Fruit fly (Drosophila melanogaster) whole organism, embryonic: ENCODE measurements around the gene CG42819.

Source experiments
- Adf1 ChIP-seq: fragments of 200-800 bp; sonication (Bioruptor generic); IDR thresholded peaks from 2 replicates; pipeline ENCODE4 v1.3.6; 2022; ENCODE audit warnings: missing biosample characterization, missing genetic modification characterization
- CG10431 ChIP-seq: fragments of 200-800 bp; sonication (Bioruptor generic); optimal IDR thresholded peaks from 3 replicates; lab custom pipeline; 2018; ENCODE audit warnings: missing biosample characterization, mild to moderate bottlenecking, missing genetic modification characterization
- CG10565 ChIP-seq: fragments of 200-800 bp; sonication (Bioruptor generic); optimal IDR thresholded peaks from 3 replicates; lab custom pipeline; 2016; ENCODE audit warnings: missing biosample characterization, mild to moderate bottlenecking, missing genetic modification characterization
- CG10959 ChIP-seq: fragments of 200-800 bp; sonication (Bioruptor generic); IDR thresholded peaks from 2 replicates; pipeline ENCODE4 v1.3.6; 2022; ENCODE audit warnings: missing biosample characterization, missing genetic modification characterization
- CG11247 ChIP-seq: fragments of 200-800 bp; sonication (Bioruptor generic); IDR thresholded peaks from 2 replicates; pipeline ENCODE4 v1.3.6; 2022; ENCODE audit warnings: missing biosample characterization, missing genetic modification characterization
- CG12104 ChIP-seq: fragments of 200-800 bp; sonication (Bioruptor generic); optimal IDR thresholded peaks from 3 replicates; lab custom pipeline; 2016; ENCODE audit warnings: missing biosample characterization, missing genetic modification characterization
- CG12299 ChIP-seq: fragments of 200-800 bp; sonication (Bioruptor generic); optimal IDR thresholded peaks from 2 replicates; lab custom pipeline; 2018; ENCODE audit warnings: missing biosample characterization, mild to moderate bottlenecking, missing genetic modification characterization
- CG13296 ChIP-seq: fragments of 200-800 bp; sonication (Bioruptor generic); optimal IDR thresholded peaks from 3 replicates; lab custom pipeline; 2018; ENCODE audit warnings: missing biosample characterization, mild to moderate bottlenecking, missing genetic modification characterization
- CG13624 ChIP-seq: fragments of 200-800 bp; sonication (Bioruptor generic); optimal IDR thresholded peaks from 2 replicates; lab custom pipeline; 2016; ENCODE audit warnings: missing biosample characterization, missing genetic modification characterization
- CG13775 ChIP-seq: fragments of 200-800 bp; sonication (Bioruptor generic); optimal IDR thresholded peaks from 3 replicates; lab custom pipeline; 2017; ENCODE audit warnings: missing biosample characterization, mild to moderate bottlenecking, missing genetic modification characterization
- CG14441 ChIP-seq: fragments of 200-800 bp; sonication (Bioruptor generic); IDR thresholded peaks from 2 replicates; pipeline ENCODE4 v1.3.6; 2022; ENCODE audit warnings: missing biosample characterization, missing genetic modification characterization
- CG15696 ChIP-seq: fragments of 200-800 bp; sonication (Bioruptor generic); optimal IDR thresholded peaks from 2 replicates; lab custom pipeline; 2019; ENCODE audit warnings: missing biosample characterization, mild to moderate bottlenecking, missing genetic modification characterization, moderate library complexity
- CG1603 ChIP-seq: fragments of 200-800 bp; sonication (Bioruptor generic); optimal IDR thresholded peaks from 2 replicates; lab custom pipeline; 2019; ENCODE audit warnings: missing biosample characterization, mild to moderate bottlenecking, missing genetic modification characterization, moderate library complexity
- CG17385 ChIP-seq: fragments of 200-800 bp; sonication (Bioruptor generic); optimal IDR thresholded peaks from 3 replicates; lab custom pipeline; 2018; ENCODE audit warnings: missing biosample characterization, mild to moderate bottlenecking, missing genetic modification characterization
- CG18599 ChIP-seq: fragments of 200-800 bp; sonication (Bioruptor generic); optimal IDR thresholded peaks from 3 replicates; lab custom pipeline; 2017; ENCODE audit warnings: missing biosample characterization, missing genetic modification characterization, mild to moderate bottlenecking, moderate library complexity, missing genetic modification reagents
- CG2678 ChIP-seq: fragments of 200-800 bp; sonication (Bioruptor generic); optimal IDR thresholded peaks from 3 replicates; lab custom pipeline; 2019; ENCODE audit warnings: missing biosample characterization, mild to moderate bottlenecking, missing genetic modification characterization, moderate library complexity
- CG31441 ChIP-seq: fragments of 200-800 bp; sonication (Bioruptor generic); IDR thresholded peaks from 2 replicates; pipeline ENCODE4 v1.3.6; 2022; ENCODE audit warnings: missing biosample characterization, missing genetic modification characterization
- CG34376 ChIP-seq: fragments of 200-800 bp; sonication (Bioruptor generic); optimal IDR thresholded peaks from 2 replicates; lab custom pipeline; 2018; ENCODE audit warnings: missing biosample characterization, mild to moderate bottlenecking, missing genetic modification characterization
- CG3726 ChIP-seq: fragments of 200-800 bp; sonication (Bioruptor generic); IDR thresholded peaks from 3 replicates; pipeline ENCODE4, ENCODE4 v1.3.6; 2022; ENCODE audit warnings: missing biosample characterization, missing genetic modification characterization
- CG4424 ChIP-seq: fragments of 200-800 bp; sonication (Bioruptor generic); optimal IDR thresholded peaks from 3 replicates; lab custom pipeline; 2016; ENCODE audit warnings: missing biosample characterization, missing genetic modification characterization
- CG5245 ChIP-seq: fragments of 200-800 bp; sonication (Bioruptor generic); optimal IDR thresholded peaks from 3 replicates; lab custom pipeline; 2016; ENCODE audit warnings: missing biosample characterization, missing genetic modification characterization
- CG6854 ChIP-seq: fragments of 200-800 bp; sonication (Bioruptor generic); optimal IDR thresholded peaks from 3 replicates; lab custom pipeline; 2017; ENCODE audit warnings: missing biosample characterization, mild to moderate bottlenecking, missing genetic modification characterization
- Chrac-16 ChIP-seq: fragments of 200-800 bp; sonication (Bioruptor generic); optimal IDR thresholded peaks from 3 replicates; lab custom pipeline; 2016; ENCODE audit warnings: missing biosample characterization, missing genetic modification characterization
- Dad ChIP-seq: fragments of 200-800 bp; sonication (Bioruptor generic); optimal IDR thresholded peaks from 3 replicates; lab custom pipeline; 2016; ENCODE audit warnings: missing biosample characterization, missing genetic modification characterization
- Dip3 ChIP-seq: fragments of 200-800 bp; sonication (Bioruptor generic); optimal IDR thresholded peaks from 3 replicates; lab custom pipeline; 2016; ENCODE audit warnings: missing biosample characterization, missing genetic modification characterization
- H2.0 ChIP-seq: fragments of 200-800 bp; sonication (Bioruptor generic); IDR thresholded peaks from 2 replicates; pipeline ENCODE4 v1.3.6; 2022; ENCODE audit warnings: missing biosample characterization, missing genetic modification characterization
- Lim3 ChIP-seq: fragments of 200-800 bp; sonication (Bioruptor generic); IDR thresholded peaks from 2 replicates; pipeline ENCODE4 v1.3.6; 2022; ENCODE audit warnings: missing biosample characterization, missing genetic modification characterization
- Nf-YC ChIP-seq: fragments of 200-800 bp; optimal IDR thresholded peaks from 3 replicates; lab custom pipeline; 2019; ENCODE audit warnings: missing biosample characterization, mild to moderate bottlenecking, missing genetic modification characterization, moderate library complexity
- Opbp ChIP-seq: fragments of 200-800 bp; sonication (Bioruptor generic); IDR thresholded peaks from 3 replicates; pipeline ENCODE4 v1.3.6; 2022; ENCODE audit warnings: missing biosample characterization, missing genetic modification characterization; ENCODE audit not compliant: partially characterized antibody
- Scr ChIP-seq: fragments of 200-800 bp; sonication (Bioruptor generic); IDR thresholded peaks from 2 replicates; pipeline ENCODE4 v1.3.6; 2022; ENCODE audit warnings: missing biosample characterization, missing genetic modification characterization; ENCODE audit not compliant: partially characterized antibody
- abd-A ChIP-seq: fragments of 200-800 bp; sonication (Bioruptor generic); optimal IDR thresholded peaks from 3 replicates; lab custom pipeline; 2019; ENCODE audit warnings: missing biosample characterization, mild to moderate bottlenecking, missing genetic modification characterization, moderate library complexity
- al ChIP-seq: fragments of 200-800 bp; sonication (Bioruptor generic); IDR thresholded peaks from 2 replicates; pipeline ENCODE4 v1.3.6; 2022; ENCODE audit warnings: missing biosample characterization, missing genetic modification characterization
- ara ChIP-seq: fragments of 200-800 bp; sonication (Bioruptor generic); IDR thresholded peaks from 2 replicates; pipeline ENCODE4 v1.3.6; 2022; ENCODE audit warnings: missing biosample characterization, missing genetic modification characterization
- bowl ChIP-seq: fragments of 200-800 bp; sonication (Bioruptor generic); IDR thresholded peaks from 2 replicates; pipeline ENCODE4 v1.3.6; 2022; ENCODE audit warnings: missing biosample characterization, missing genetic modification characterization
- cad ChIP-seq: fragments of >200 bp; optimal IDR thresholded peaks from 2 replicates; lab custom pipeline; 2017; ENCODE audit warnings: missing biosample characterization, missing genetic modification characterization
- eve ChIP-seq, 2 experiments: fragments of >200 bp; optimal IDR thresholded peaks; 2 replicates each; lab custom pipeline; 2017; ENCODE audit warnings: missing biosample characterization in 2 of 2, missing genetic modification characterization in 2 of 2
- gsb-n ChIP-seq: fragments of 200-800 bp; sonication (Bioruptor generic); optimal IDR thresholded peaks from 3 replicates; lab custom pipeline; 2018; ENCODE audit warnings: missing biosample characterization, mild to moderate bottlenecking, missing genetic modification characterization
- hbn ChIP-seq: fragments of 200-800 bp; sonication (Bioruptor generic); IDR thresholded peaks from 2 replicates; pipeline ENCODE4 v1.3.6; 2022; ENCODE audit warnings: missing biosample characterization, missing genetic modification characterization; ENCODE audit not compliant: partially characterized antibody
- hth ChIP-seq: fragments of >200 bp; optimal IDR thresholded peaks from 2 replicates; lab custom pipeline; 2017; ENCODE audit warnings: inconsistent platforms
- jumu ChIP-seq: fragments of 200-800 bp; sonication (Bioruptor generic); optimal IDR thresholded peaks from 3 replicates; lab custom pipeline; 2016; ENCODE audit warnings: missing biosample characterization, missing genetic modification characterization
- ken ChIP-seq: fragments of 200-800 bp; sonication (Bioruptor generic); IDR thresholded peaks from 3 replicates; pipeline ENCODE4 v1.3.6; 2022; ENCODE audit warnings: missing biosample characterization, missing genetic modification characterization
- knrl ChIP-seq: fragments of 200-800 bp; sonication (Bioruptor generic); IDR thresholded peaks from 3 replicates; pipeline ENCODE4 v1.3.6; 2022; ENCODE audit warnings: missing biosample characterization, missing genetic modification characterization; ENCODE audit not compliant: partially characterized antibody
- nerfin-1 ChIP-seq: fragments of 200-800 bp; sonication (Bioruptor generic); optimal IDR thresholded peaks from 3 replicates; lab custom pipeline; 2019; ENCODE audit warnings: missing biosample characterization, mild to moderate bottlenecking, missing genetic modification characterization, moderate library complexity
- odd ChIP-seq: fragments of 200-800 bp; sonication (Bioruptor generic); optimal IDR thresholded peaks from 2 replicates; lab custom pipeline; 2017; ENCODE audit warnings: missing biosample characterization, mild to moderate bottlenecking, missing genetic modification characterization
- pzg ChIP-seq: fragments of 200-800 bp; sonication (Bioruptor generic); optimal IDR thresholded peaks from 3 replicates; lab custom pipeline; 2018; ENCODE audit warnings: missing biosample characterization, mild to moderate bottlenecking, missing genetic modification characterization, moderate library complexity
- ranshi ChIP-seq: fragments of 200-800 bp; sonication (Bioruptor generic); IDR thresholded peaks from 2 replicates; pipeline ENCODE4 v1.3.6; 2022; ENCODE audit warnings: missing biosample characterization, missing genetic modification characterization
- sens ChIP-seq: fragments of 200-800 bp; sonication (Bioruptor generic); peaks from one replicate; lab custom pipeline; 2016; ENCODE audit warnings: missing biosample characterization, missing genetic modification characterization
- sim ChIP-seq: fragments of 200-800 bp; sonication (Bioruptor generic); IDR thresholded peaks from 2 replicates; pipeline ENCODE4 v1.3.6; 2022; ENCODE audit warnings: missing biosample characterization, missing genetic modification characterization
- slp2 ChIP-seq: fragments of 200-800 bp; sonication (Bioruptor generic); optimal IDR thresholded peaks from 2 replicates; lab custom pipeline; 2016; ENCODE audit warnings: missing biosample characterization, missing genetic modification characterization
- ssp ChIP-seq: fragments of 200-800 bp; sonication (Bioruptor generic); IDR thresholded peaks from 2 replicates; pipeline ENCODE4 v1.3.6; 2022; ENCODE audit warnings: missing biosample characterization, missing genetic modification characterization
- tna ChIP-seq: fragments of 200-800 bp; sonication (Bioruptor generic); IDR thresholded peaks from 2 replicates; pipeline ENCODE4 v1.3.6; 2022; ENCODE audit warnings: missing biosample characterization, missing genetic modification characterization; ENCODE audit not compliant: partially characterized antibody
- trh ChIP-seq: fragments of 200-800 bp; sonication (Bioruptor generic); optimal IDR thresholded peaks from 2 replicates; lab custom pipeline; 2016; ENCODE audit warnings: missing biosample characterization, missing genetic modification characterization

Gene CG42819

DNA sequence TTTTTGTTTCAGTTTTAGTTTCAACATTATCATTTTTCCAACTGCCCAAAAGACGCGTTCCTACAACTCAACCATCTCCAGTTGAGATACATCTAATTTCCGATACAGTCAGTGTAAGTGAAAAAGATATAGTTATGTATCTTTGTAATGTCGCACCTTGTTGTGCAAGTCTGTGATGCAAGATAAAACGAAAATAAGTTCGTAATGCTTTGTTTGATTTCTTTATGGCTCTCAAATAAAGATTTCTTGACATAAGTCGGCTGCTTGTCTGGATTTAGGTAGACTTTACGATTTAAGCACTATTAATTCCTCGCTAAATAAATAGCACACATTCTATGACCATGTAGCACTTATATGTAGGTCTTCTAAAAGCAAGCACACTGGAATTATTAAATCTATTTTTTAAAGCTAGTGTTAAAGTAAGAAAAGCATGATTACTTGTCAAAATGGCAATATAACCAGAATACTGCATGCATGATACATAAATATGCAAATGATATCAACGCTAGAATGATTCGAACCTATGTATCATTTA is 4.1 kb downstream of the CG42819 start (continued):
- TF ChIP-seq CG10959 (GFP tag; lab: Robert Waterston, UW) (no peak), CG1603 (tag; lab: Kevin White, UChicago) (peak; percentile 5), ken (GFP tag; lab: Robert Waterston, UW) (no peak), Lim3 (GFP tag; lab: Robert Waterston, UW) (no peak), hth (lab: Kevin White, UChicago) (no peak), Chrac-16 (GFP tag; lab: Kevin White, UChicago) (no peak), slp2 (GFP tag; lab: Kevin White, UChicago) (no peak), Dad (GFP tag; lab: Kevin White, UChicago) (no peak), CG13296 (GFP tag; lab: Kevin White, UChicago) (peak; percentile 32), CG10431 (GFP tag; lab: Kevin White, UChicago) (no peak), bowl (GFP tag; lab: Robert Waterston, UW) (no peak), sens (GFP tag; lab: Kevin White, UChicago) (peak; percentile 81), CG13624 (GFP tag; lab: Kevin White, UChicago) (no peak), CG10565 (GFP tag; lab: Kevin White, UChicago) (no peak), CG6854 (no peak), CG3726 (GFP tag; lab: Robert Waterston, UW) (no peak), hbn (no peak), Scr (GFP tag; lab: Robert Waterston, UW) (no peak), Opbp (GFP tag; lab: Robert Waterston, UW) (no peak), pzg (GFP tag; lab: Kevin White, UChicago) (no peak), tna (GFP tag; lab: Robert Waterston, UW) (no peak), Dip3 (no peak), CG12104 (GFP tag; lab: Kevin White, UChicago) (no peak), abd-A (tag; lab: Kevin White, UChicago) (no peak), CG18599 (GFP tag; lab: Kevin White, UChicago) (no peak), CG14441 (GFP tag; lab: Robert Waterston, UW) (no peak), H2.0 (GFP tag; lab: Robert Waterston, UW) (no peak), nerfin-1 (no peak), CG17385 (peak; percentile 7), ssp (GFP tag; lab: Robert Waterston, UW) (no peak), ara (GFP tag; lab: Robert Waterston, UW) (no peak), gsb-n (tag; lab: Kevin White, UChicago) (no peak), CG12299 (tag; lab: Kevin White, UChicago) (no peak)

dm6 chr2L:8384108-8384601 is 5.0 kb downstream of the CG42819 start, which contains the start of the genes Dad1 and CG13384:
Gene Dad1, minus strand, starts transcription at chr2L:8384137.
Gene CG13384, plus strand, starts transcription at chr2L:8384455.
- peak; percentile 72 for TF ChIP-seq Adf1 (GFP tag; lab: Robert Waterston, UW)
- TF ChIP-seq odd (GFP tag; lab: Kevin White, UChicago), result peak; percentile 87
- TF ChIP-seq al (GFP tag; lab: Robert Waterston, UW), result peak; percentile 95
- TF ChIP-seq eve (GFP tag; optimal IDR thresholded peaks at IDR 0.05; lab: Kevin White, UChicago), result no peak
- TF ChIP-seq sim (GFP tag; lab: Robert Waterston, UW), result peak; percentile 53; the same call in 1 of the 2 replicates
- peak; percentile 94 for TF ChIP-seq CG15696 (tag; lab: Kevin White, UChicago)
- TF ChIP-seq CG34376, result peak; percentile 93
- no peak for TF ChIP-seq cad (GFP tag; lab: Kevin White, UChicago)
- TF ChIP-seq CG4424 (GFP tag; lab: Kevin White, UChicago), result peak; percentile 92
- peak; percentile 62 for TF ChIP-seq knrl (GFP tag; lab: Robert Waterston, UW)
- peak; percentile 86 for TF ChIP-seq CG11247 (GFP tag; lab: Robert Waterston, UW)
- peak; percentile 91 for TF ChIP-seq Nf-YC (tag; lab: Kevin White, UChicago)
- peak; percentile 78 for TF ChIP-seq trh (GFP tag; lab: Kevin White, UChicago)
- peak; percentile 97 for TF ChIP-seq CG31441 (GFP tag; lab: Robert Waterston, UW)
- peak; percentile 89 for TF ChIP-seq ranshi
- no peak for TF ChIP-seq jumu (GFP tag; lab: Kevin White, UChicago)
- TF ChIP-seq CG2678 (tag; lab: Kevin White, UChicago), result peak; percentile 97
- TF ChIP-seq CG13775 (GFP tag; lab: Kevin White, UChicago), result peak; percentile 93
- TF ChIP-seq CG5245 (GFP tag; lab: Kevin White, UChicago), result peak; percentile 79
